Comparison of ENCODE assay signal across 2 fruit fly cellular contexts in the genomic region with DNA sequence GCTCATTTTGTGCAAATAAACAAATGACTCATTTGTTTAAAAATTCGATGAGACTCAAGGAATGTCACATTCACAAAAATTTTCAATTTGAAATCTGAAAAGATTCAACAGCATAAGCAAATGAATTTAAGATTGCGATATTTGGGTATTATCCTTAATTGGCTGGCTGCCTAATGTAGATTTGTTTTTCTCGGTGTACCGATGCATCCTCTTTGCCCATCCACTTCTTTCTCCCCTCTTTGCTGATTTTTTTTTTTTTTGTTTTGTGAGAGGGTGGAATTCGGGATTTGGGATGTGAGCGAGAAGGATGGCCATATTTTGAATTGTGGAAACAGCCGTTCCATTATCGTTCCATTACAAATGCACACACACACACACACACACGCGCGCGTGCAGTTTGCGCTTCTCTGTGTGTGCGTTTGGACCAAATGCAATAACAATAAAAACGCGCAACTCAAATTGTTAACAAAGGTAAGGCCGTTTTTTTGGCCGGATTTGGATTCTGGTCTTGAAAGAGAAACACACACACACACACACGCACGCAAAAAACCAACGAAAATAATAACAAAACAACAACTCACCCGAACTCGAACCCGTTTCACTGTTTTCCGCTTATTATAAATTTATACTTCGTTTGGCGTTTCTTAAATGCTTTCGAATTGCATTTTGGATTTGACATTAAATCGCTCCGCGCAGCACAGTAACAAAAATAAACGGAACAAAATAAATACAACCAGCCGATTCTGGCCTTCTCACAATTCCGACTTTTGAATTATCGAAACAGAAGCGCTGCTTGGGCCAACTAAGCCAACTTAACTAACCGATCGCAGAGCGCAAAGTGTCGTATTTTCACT.
TF ChIP-seq lines count a peak whose summit lies in the region.

No protein-coding gene starts in this region.

TF ChIP-seq in whole organism, embryonic, 481 proteins besides CTCF, POLR2A, EP300 and RAD21 (continued from another document and continues in another):
- TF ChIP-seq prd (optimal IDR thresholded peaks at IDR 0.05; lab: Kevin White, UChicago) (no peak), prd (GFP tag; IDR thresholded peaks at IDR 0.05; lab: Robert Waterston, UW) (peak; percentile 67; the same call in 2 of the 3 replicates), ERR (GFP tag; optimal IDR thresholded peaks at IDR 0.05; lab: Kevin White, UChicago) (no peak), CG3065 (GFP tag; optimal IDR thresholded peaks at IDR 0.05; lab: Kevin White, UChicago) (no peak), CG17829 (tag; optimal IDR thresholded peaks at IDR 0.05; lab: Kevin White, UChicago) (peak; percentile 60), CoRest (tag; optimal IDR thresholded peaks at IDR 0.05; lab: Kevin White, UChicago) (peak; percentile 31), toy (GFP tag; IDR thresholded peaks at IDR 0.05; lab: Robert Waterston, UW) (no peak), usp (GFP tag; optimal IDR thresholded peaks at IDR 0.05; lab: Kevin White, UChicago) (no peak), CG2120 (GFP tag; optimal IDR thresholded peaks at IDR 0.05; lab: Kevin White, UChicago) (no peak), CG15269 (tag; optimal IDR thresholded peaks at IDR 0.05; lab: Kevin White, UChicago) (no peak), CG6254 (GFP tag; optimal IDR thresholded peaks at IDR 0.05; lab: Kevin White, UChicago) (peak; percentile 37), sna (GFP tag; IDR thresholded peaks at IDR 0.05; lab: Robert Waterston, UW; ENCODE audit: partially characterized antibody) (no peak), CG7963 (GFP tag; IDR thresholded peaks at IDR 0.05; lab: Robert Waterston, UW; ENCODE audit: partially characterized antibody) (no peak), CG9797 (GFP tag; optimal IDR thresholded peaks at IDR 0.05; lab: Kevin White, UChicago) (no peak), Oli (tag; optimal IDR thresholded peaks at IDR 0.05; lab: Kevin White, UChicago) (peak; percentile 58), MBD-R2 (GFP tag; IDR thresholded peaks at IDR 0.05; lab: Robert Waterston, UW) (no peak), pfk (GFP tag; optimal IDR thresholded peaks at IDR 0.05; lab: Kevin White, UChicago) (peak; percentile 87), Ets65A (GFP tag; lab: Kevin White, UChicago) (peak; percentile 8), insv (GFP tag; optimal IDR thresholded peaks at IDR 0.05; lab: Kevin White, UChicago) (no peak), bigmax (GFP tag; optimal IDR thresholded peaks at IDR 0.05; lab: Kevin White, UChicago) (no peak), rib (GFP tag; IDR thresholded peaks at IDR 0.05; lab: Robert Waterston, UW) (no peak), lab (GFP tag; optimal IDR thresholded peaks at IDR 0.05; lab: Kevin White, UChicago) (no peak), pan (optimal IDR thresholded peaks at IDR 0.05; lab: Kevin White, UChicago) (no peak), pan (GFP tag; optimal IDR thresholded peaks at IDR 0.05 in 1 of 2, IDR thresholded peaks at IDR 0.05 in 1 of 2) (peak in 1 of 2 experiments; percentile 33), schlank (tag; optimal IDR thresholded peaks at IDR 0.05; lab: Kevin White, UChicago) (no peak), CG17612 (GFP tag; IDR thresholded peaks at IDR 0.05; lab: Robert Waterston, UW) (no peak), pzg (GFP tag; optimal IDR thresholded peaks at IDR 0.05; lab: Kevin White, UChicago) (no peak), HLH3B (GFP tag; IDR thresholded peaks at IDR 0.05; lab: Robert Waterston, UW) (peak; percentile 38; the same call in 1 of the 2 replicates), Lpt (GFP tag; optimal IDR thresholded peaks at IDR 0.05; lab: Kevin White, UChicago) (no peak), CG30020 (tag; optimal IDR thresholded peaks at IDR 0.05; lab: Kevin White, UChicago) (no peak), CG4730 (GFP tag; IDR thresholded peaks at IDR 0.05; lab: Robert Waterston, UW) (0 out of 2 replicates have a peak, but pooled peaks have one; percentile 10), Antp (GFP tag; optimal IDR thresholded peaks at IDR 0.05; lab: Kevin White, UChicago) (peak; percentile 51), gce (GFP tag; IDR thresholded peaks at IDR 0.05; lab: Robert Waterston, UW) (no peak), E2f2 (GFP tag; IDR thresholded peaks at IDR 0.05; lab: Robert Waterston, UW) (peak; percentile 12; the same call in 1 of the 2 replicates), ash1 (GFP tag; optimal IDR thresholded peaks at IDR 0.05; lab: Kevin White, UChicago) (no peak), CG14860 (GFP tag; IDR thresholded peaks at IDR 0.05; lab: Robert Waterston, UW; ENCODE audit: partially characterized antibody) (no peak), CG4617 (GFP tag; optimal IDR thresholded peaks at IDR 0.05; lab: Kevin White, UChicago; ENCODE audit: borderline replicate concordance) (no peak), Dip3 (GFP tag; optimal IDR thresholded peaks at IDR 0.05; lab: Kevin White, UChicago) (no peak), sob (GFP tag; IDR thresholded peaks at IDR 0.05; lab: Robert Waterston, UW) (no peak), Hmr (GFP tag; optimal IDR thresholded peaks at IDR 0.05; lab: Kevin White, UChicago) (no peak), Dad (GFP tag; optimal IDR thresholded peaks at IDR 0.05; lab: Kevin White, UChicago) (no peak), Hmx (GFP tag; optimal IDR thresholded peaks at IDR 0.05; lab: Kevin White, UChicago) (no peak), bab2 (GFP tag; optimal IDR thresholded peaks at IDR 0.05; lab: Kevin White, UChicago) (peak; percentile 21), PHDP (tag; optimal IDR thresholded peaks at IDR 0.05; lab: Kevin White, UChicago) (peak; percentile 17), sr (GFP tag; IDR thresholded peaks at IDR 0.05; lab: Robert Waterston, UW) (no peak), TFAM (GFP tag; optimal IDR thresholded peaks at IDR 0.05; lab: Kevin White, UChicago) (no peak), chif (GFP tag; optimal IDR thresholded peaks at IDR 0.05; lab: Kevin White, UChicago) (peak; percentile 6 to 72), sqz (GFP tag; optimal IDR thresholded peaks at IDR 0.05; lab: Kevin White, UChicago) (peak; percentile 88), grau (tag; optimal IDR thresholded peaks at IDR 0.05; lab: Kevin White, UChicago) (peak; percentile 38), vvl (GFP tag; IDR thresholded peaks at IDR 0.05; lab: Robert Waterston, UW) (peak; percentile 49), CG32767 (GFP tag; IDR thresholded peaks at IDR 0.05; lab: Robert Waterston, UW) (no peak), CG6683 (GFP tag; optimal IDR thresholded peaks at IDR 0.05; lab: Kevin White, UChicago) (no peak), CG1792 (GFP tag; optimal IDR thresholded peaks at IDR 0.05; lab: Kevin White, UChicago) (no peak), Elba2 (GFP tag; optimal IDR thresholded peaks at IDR 0.05; lab: Kevin White, UChicago) (no peak), slp2 (GFP tag; optimal IDR thresholded peaks at IDR 0.05; lab: Kevin White, UChicago) (peak; percentile 27), tup (GFP tag; optimal IDR thresholded peaks at IDR 0.05; lab: Kevin White, UChicago) (no peak), crol (GFP tag; IDR thresholded peaks at IDR 0.05; lab: Robert Waterston, UW) (no peak), ftz-f1 (GFP tag; optimal IDR thresholded peaks at IDR 0.05; lab: Kevin White, UChicago) (no peak), CG31365 (tag; optimal IDR thresholded peaks at IDR 0.05; lab: Kevin White, UChicago) (no peak), Scr (GFP tag; IDR thresholded peaks at IDR 0.05; lab: Robert Waterston, UW; ENCODE audit: partially characterized antibody) (no peak), dmrt11E (tag; optimal IDR thresholded peaks at IDR 0.05; lab: Kevin White, UChicago) (peak; percentile 81), CG13424 (tag; optimal IDR thresholded peaks at IDR 0.05; lab: Kevin White, UChicago) (peak; percentile 38)

TF ChIP-seq in whole organism, prepupa, 60 proteins besides CTCF, POLR2A, EP300 and RAD21 (continued from another document):
- TF ChIP-seq CG6808 (GFP tag; optimal IDR thresholded peaks at IDR 0.05; lab: Kevin White, UChicago) (peak; percentile 54), net (GFP tag; optimal IDR thresholded peaks at IDR 0.05; lab: Kevin White, UChicago) (peak; percentile 72), CG6854 (GFP tag; optimal IDR thresholded peaks at IDR 0.05; lab: Kevin White, UChicago) (peak; percentile 59), vri (GFP tag; optimal IDR thresholded peaks at IDR 0.05; lab: Kevin White, UChicago) (no peak), CG15336 (GFP tag; IDR thresholded peaks at IDR 0.05; lab: Robert Waterston, UW) (peak; percentile 31; the same call in 1 of the 2 replicates), Blimp-1 (GFP tag; optimal IDR thresholded peaks at IDR 0.05; lab: Kevin White, UChicago) (peak; percentile 23), CG10669 (GFP tag; optimal IDR thresholded peaks at IDR 0.05; lab: Kevin White, UChicago) (peak; percentile 68), acj6 (GFP tag; optimal IDR thresholded peaks at IDR 0.05; lab: Kevin White, UChicago) (peak; percentile 70), CG9139 (GFP tag; optimal IDR thresholded peaks at IDR 0.05; lab: Kevin White, UChicago) (peak; percentile 44), dac (GFP tag; optimal IDR thresholded peaks at IDR 0.05; lab: Kevin White, UChicago) (peak; percentile 29)
